Fruit fly (Drosophila melanogaster): ENCODE results near the gene Hipk.

DNA sequence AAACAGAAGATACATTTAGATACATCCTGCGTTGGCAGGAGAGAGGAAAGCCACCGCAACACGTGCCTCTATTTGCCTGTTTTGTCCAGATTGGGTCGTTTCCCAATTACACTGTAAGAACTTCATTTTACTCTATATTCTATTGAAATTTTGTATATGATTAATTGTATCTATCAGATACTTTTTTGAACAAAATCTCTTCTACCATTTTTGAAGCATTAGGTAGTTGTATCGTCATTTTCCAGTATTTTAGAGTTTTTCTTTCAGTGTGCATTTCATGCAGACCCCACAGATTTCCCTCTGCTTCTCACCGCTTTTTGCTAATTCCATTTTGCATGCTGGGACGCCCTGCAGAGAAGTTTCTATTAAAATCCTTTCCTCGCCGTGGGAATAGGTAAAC is 11.7 kb downstream of the Hipk start:
- TF ChIP-seq ttk (optimal IDR thresholded peaks at IDR 0.05), result no peak
- no peak for TF ChIP-seq insv (optimal IDR thresholded peaks at IDR 0.05)
- TF ChIP-seq h (optimal IDR thresholded peaks at IDR 0.05), result no peak

Data from Kc167 (cell line).